Fruit fly (Drosophila melanogaster) whole organism, pupa: Measurements from ENCODE around the gene Mon1.

ENCODE experiments used
- CG10348 ChIP-seq: fragments of 200-800 bp; sonication (Bioruptor generic); IDR thresholded peaks from 2 replicates; pipeline ENCODE4 v1.3.6; 2022; ENCODE audit warnings: missing biosample characterization, missing genetic modification characterization
- CG12605 ChIP-seq: fragments of 200-800 bp; sonication (Bioruptor generic); IDR thresholded peaks from 2 replicates; pipeline ENCODE4 v1.3.6; 2022; ENCODE audit warnings: missing biosample characterization, missing genetic modification characterization
- CG32121 ChIP-seq: fragments of 200-800 bp; sonication (Bioruptor generic); IDR thresholded peaks from 2 replicates; pipeline ENCODE4 v1.3.6; 2022; ENCODE audit warnings: missing biosample characterization, missing genetic modification characterization
- CG34367 ChIP-seq: fragments of 200-800 bp; sonication (Bioruptor generic); optimal IDR thresholded peaks from 2 replicates; lab custom pipeline; 2018; ENCODE audit warnings: missing biosample characterization, mild to moderate bottlenecking, missing genetic modification characterization
- CG4496 ChIP-seq: fragments of 200-800 bp; sonication (Bioruptor generic); IDR thresholded peaks from 3 replicates; pipeline ENCODE4 v1.3.6; 2022; ENCODE audit warnings: missing biosample characterization, missing genetic modification characterization
- CG8301 ChIP-seq: fragments of 200-800 bp; sonication (Bioruptor generic); optimal IDR thresholded peaks from 2 replicates; lab custom pipeline; 2018; ENCODE audit warnings: missing biosample characterization, mild to moderate bottlenecking, missing genetic modification characterization
- EcR ChIP-seq: fragments of 200-800 bp; sonication (Bioruptor generic); optimal IDR thresholded peaks from 3 replicates; lab custom pipeline; 2019; ENCODE audit warnings: missing biosample characterization, missing genetic modification characterization, mild to moderate bottlenecking, moderate library complexity, missing genetic modification reagents
- Ets98B ChIP-seq: fragments of 200-800 bp; sonication (Bioruptor generic); IDR thresholded peaks from 2 replicates; pipeline ENCODE4 v1.3.6; 2022; ENCODE audit warnings: missing biosample characterization, missing genetic modification characterization
- Pif1A ChIP-seq: fragments of 200-800 bp; sonication (Bioruptor generic); optimal IDR thresholded peaks from 3 replicates; lab custom pipeline; 2016; ENCODE audit warnings: missing biosample characterization, missing genetic modification characterization
- Pif1B ChIP-seq: fragments of 200-800 bp; sonication (Bioruptor generic); optimal IDR thresholded peaks from 3 replicates; lab custom pipeline; 2016; ENCODE audit warnings: missing biosample characterization, missing genetic modification characterization
- Snoo ChIP-seq: fragments of 200-800 bp; sonication (Bioruptor generic); optimal IDR thresholded peaks from 3 replicates; lab custom pipeline; 2017; ENCODE audit warnings: missing biosample characterization, mild to moderate bottlenecking, missing genetic modification characterization, inconsistent platforms
- fd96Ca ChIP-seq: fragments of 200-800 bp; sonication (Bioruptor generic); IDR thresholded peaks from 3 replicates; pipeline ENCODE4 v1.3.6; 2022; ENCODE audit warnings: missing biosample characterization, missing genetic modification characterization

- TF ChIP-seq CG12605 (GFP tag; lab: Robert Waterston, UW) (no peak), Snoo (no peak), Ets98B (GFP tag; lab: Robert Waterston, UW) (no peak), EcR (GFP tag; lab: Kevin White, UChicago) (no peak), CG34367 (tag; lab: Kevin White, UChicago) (no peak), Pif1B (no peak), fd96Ca (GFP tag; lab: Robert Waterston, UW) (no peak), CG32121 (no peak), CG8301 (tag; lab: Kevin White, UChicago) (no peak), Pif1A (GFP tag; lab: Kevin White, UChicago) (no peak), CG4496 (GFP tag; lab: Robert Waterston, UW) (no peak), CG10348 (no peak)
Observed at dm6 chr2L:4895902-4896301, 45.5 kb downstream of the Mon1 start.
